Fruit fly (Drosophila melanogaster): Measurements from ENCODE around the gene CG5854.
A peak's percentile ranks its signal among the peaks of the same experiment; 100 is the strongest.

Gene CG5854

dm6 chr3R:23958091-23958838 lies 24.6 kb downstream of the CG5854 start, which contains the start of the genes GluProRS and AP-1sigma:
GluProRS (minus strand) TSS chr3R:23958391.
AP-1sigma (plus strand) TSS chr3R:23958651.
- TF ChIP-seq foxo (GFP tag; optimal IDR thresholded peaks at IDR 0.05) (peak; percentile 51 to 93), HLH106 (tag; optimal IDR thresholded peaks at IDR 0.05) (peak; percentile 91), dsf (GFP tag; optimal IDR thresholded peaks at IDR 0.05; ENCODE audit: borderline replicate concordance) (peak; percentile 79), CG32264 (GFP tag; optimal IDR thresholded peaks at IDR 0.05) (peak; percentile 72), ey (GFP tag; optimal IDR thresholded peaks at IDR 0.05) (peak; percentile 89), CrebA (GFP tag; optimal IDR thresholded peaks at IDR 0.05; ENCODE audit: borderline replicate concordance) (no peak), Myc (optimal IDR thresholded peaks at IDR 0.05) (peak; percentile 83), Hnf4 (GFP tag; optimal IDR thresholded peaks at IDR 0.05) (peak; percentile 85), woc (GFP tag; optimal IDR thresholded peaks at IDR 0.05) (peak; percentile 87), br (GFP tag; optimal IDR thresholded peaks at IDR 0.05) (peak; percentile 81), dmrt93B (GFP tag; optimal IDR thresholded peaks at IDR 0.05) (peak; percentile 86), sv (GFP tag; optimal IDR thresholded peaks at IDR 0.05) (peak; percentile 94), Dfd (GFP tag; optimal IDR thresholded peaks at IDR 0.05) (no peak), h (GFP tag; optimal IDR thresholded peaks at IDR 0.05) (peak; percentile 92), rgr (GFP tag; optimal IDR thresholded peaks at IDR 0.05) (peak; percentile 90), usp (GFP tag; optimal IDR thresholded peaks at IDR 0.05) (no peak), Hr83 (GFP tag; optimal IDR thresholded peaks at IDR 0.05; ENCODE audit: poor library complexity, severe bottlenecking) (peak; percentile 57), Mio (GFP tag; optimal IDR thresholded peaks at IDR 0.05) (peak; percentile 37), Dif (GFP tag; optimal IDR thresholded peaks at IDR 0.05; ENCODE audit: partially characterized antibody) (no peak), Vsx2 (GFP tag; optimal IDR thresholded peaks at IDR 0.05; ENCODE audit: partially characterized antibody) (no peak), fru (GFP tag; optimal IDR thresholded peaks at IDR 0.05) (peak; percentile 89), Jra (GFP tag; optimal IDR thresholded peaks at IDR 0.05) (peak; percentile 89), CG9705 (GFP tag; optimal IDR thresholded peaks at IDR 0.05) (peak; percentile 85), GATAd (GFP tag; optimal IDR thresholded peaks at IDR 0.05) (peak; percentile 80), Rel (GFP tag; optimal IDR thresholded peaks at IDR 0.05) (peak; percentile 47), Rel (tag; optimal IDR thresholded peaks at IDR 0.05) (peak; percentile 66), sage (GFP tag; optimal IDR thresholded peaks at IDR 0.05) (peak; percentile 65), psq (GFP tag; optimal IDR thresholded peaks at IDR 0.05) (peak; percentile 82), Sp1 (GFP tag; optimal IDR thresholded peaks at IDR 0.05) (peak; percentile 85), brk (GFP tag; optimal IDR thresholded peaks at IDR 0.05) (no peak), OdsH (GFP tag; optimal IDR thresholded peaks at IDR 0.05) (peak; percentile 86)

DNA sequence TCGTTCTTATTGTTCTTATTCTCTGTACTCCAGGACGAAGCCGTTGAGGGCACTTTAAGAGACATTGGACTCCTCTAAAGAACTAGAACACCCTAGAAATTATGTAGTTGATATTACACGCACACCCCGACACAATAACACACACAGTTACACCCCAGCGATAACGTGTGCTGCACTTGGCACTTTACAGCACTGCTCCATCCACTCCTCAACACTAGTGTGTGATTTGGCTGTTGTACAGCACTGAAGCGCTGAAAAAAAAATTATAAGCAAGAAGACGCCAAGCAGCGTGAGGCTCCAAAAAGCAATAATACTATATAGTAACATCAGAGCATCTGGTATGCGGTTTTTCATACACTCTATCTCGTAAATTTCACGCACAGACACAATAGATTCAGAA lies 27.2 kb downstream of the CG5854 start:
- TF ChIP-seq Abd-B (GFP tag; optimal IDR thresholded peaks at IDR 0.05) (no peak), woc (GFP tag; optimal IDR thresholded peaks at IDR 0.05) (no peak), jim (GFP tag; optimal IDR thresholded peaks at IDR 0.05) (no peak), lola (GFP tag; optimal IDR thresholded peaks at IDR 0.05) (no peak), HLH106 (tag; optimal IDR thresholded peaks at IDR 0.05) (no peak), Dfd (GFP tag; optimal IDR thresholded peaks at IDR 0.05) (no peak), Myc (optimal IDR thresholded peaks at IDR 0.05) (no peak), brk (GFP tag; optimal IDR thresholded peaks at IDR 0.05) (no peak), Mio (GFP tag; optimal IDR thresholded peaks at IDR 0.05) (no peak), ey (GFP tag; optimal IDR thresholded peaks at IDR 0.05) (no peak), CrebA (GFP tag; optimal IDR thresholded peaks at IDR 0.05; ENCODE audit: borderline replicate concordance) (no peak)

- TF ChIP-seq CrebA (GFP tag; optimal IDR thresholded peaks at IDR 0.05; ENCODE audit: borderline replicate concordance) (no peak), brk (GFP tag; optimal IDR thresholded peaks at IDR 0.05) (no peak), Vsx2 (GFP tag; optimal IDR thresholded peaks at IDR 0.05; ENCODE audit: partially characterized antibody) (peak; percentile 10), jim (GFP tag; optimal IDR thresholded peaks at IDR 0.05) (no peak), Dif (GFP tag; optimal IDR thresholded peaks at IDR 0.05; ENCODE audit: partially characterized antibody) (peak; percentile 43), br (GFP tag; optimal IDR thresholded peaks at IDR 0.05) (no peak), Sp1 (GFP tag; optimal IDR thresholded peaks at IDR 0.05) (peak; percentile 26), ey (GFP tag; optimal IDR thresholded peaks at IDR 0.05) (no peak), OdsH (GFP tag; optimal IDR thresholded peaks at IDR 0.05) (no peak), Dfd (GFP tag; optimal IDR thresholded peaks at IDR 0.05) (no peak), N (GFP tag; optimal IDR thresholded peaks at IDR 0.05) (no peak), Abd-B (GFP tag; optimal IDR thresholded peaks at IDR 0.05) (no peak), foxo (GFP tag; optimal IDR thresholded peaks at IDR 0.05) (no peak), dl (GFP tag; optimal IDR thresholded peaks at IDR 0.05; ENCODE audit: insufficient read depth in 1 of 2, partially characterized antibody in 2 of 2) (peak in 1 of 2 experiments; percentile 6), rgr (GFP tag; optimal IDR thresholded peaks at IDR 0.05) (peak; percentile 6), Rel (GFP tag; optimal IDR thresholded peaks at IDR 0.05) (no peak), Rel (tag; optimal IDR thresholded peaks at IDR 0.05) (peak; percentile 22)
Observed at dm6 chr3R:23962781-23963222, 29.1 kb downstream of the CG5854 start, which contains the start of gene CG31140. CG31140 (plus strand) TSS chr3R:23963180.

All from whole organism, wandering third instar larva.